Fruit fly (Drosophila melanogaster): ENCODE results near the gene vvl.

DNA sequence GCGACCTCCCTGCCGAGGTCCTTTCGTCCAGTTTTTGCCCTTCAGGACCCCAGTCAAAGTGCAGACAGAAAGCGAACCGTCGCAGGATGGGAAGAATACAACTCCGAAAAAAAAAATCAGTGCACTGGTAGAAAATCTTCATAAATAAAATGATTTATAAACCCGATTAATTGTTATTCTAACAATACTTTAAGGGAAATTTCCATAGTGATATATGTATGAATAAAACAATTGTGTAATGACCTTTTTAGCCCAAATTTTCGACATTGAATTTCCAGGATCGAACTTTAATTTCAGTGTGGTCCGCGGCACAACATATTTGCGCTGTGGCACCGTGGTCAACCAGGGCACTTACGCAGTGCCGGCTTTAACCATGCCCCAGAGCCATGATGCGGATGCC is 19.4 kb downstream of the vvl start:
- no peak for TF ChIP-seq usp (GFP tag; optimal IDR thresholded peaks at IDR 0.05)
- no peak for TF ChIP-seq pan (optimal IDR thresholded peaks at IDR 0.05)
- TF ChIP-seq CG8478 (optimal IDR thresholded peaks at IDR 0.05) = no peak
- TF ChIP-seq psq (optimal IDR thresholded peaks at IDR 0.05) = no peak
- TF ChIP-seq Dll (optimal IDR thresholded peaks at IDR 0.05) = no peak
- no peak for TF ChIP-seq EcR (GFP tag; optimal IDR thresholded peaks at IDR 0.05)

All from whole organism.